Fruit fly (Drosophila melanogaster) whole organism, wandering third instar larva: Measurements from ENCODE around the gene CG42538.

Source experiments
- CG32264 ChIP-seq: fragments of 200-800 bp; sonication (Bioruptor generic); optimal IDR thresholded peaks from 2 replicates; lab custom pipeline; 2016; ENCODE audit warnings: missing biosample characterization, missing genetic modification characterization
- CG9705 ChIP-seq: fragments of 200-800 bp; sonication (Bioruptor generic); optimal IDR thresholded peaks from 2 replicates; lab custom pipeline; 2018; ENCODE audit warnings: missing biosample characterization, mild to moderate bottlenecking, missing genetic modification characterization
- HLH106 ChIP-seq: fragments of 200-800 bp; optimal IDR thresholded peaks from 3 replicates; lab custom pipeline; 2019; ENCODE audit warnings: missing biosample characterization, mild to moderate bottlenecking, missing genetic modification characterization, moderate library complexity
- Hr78 ChIP-seq: fragments of >200 bp; optimal IDR thresholded peaks from 2 replicates; lab custom pipeline; 2017; ENCODE audit warnings: missing biosample characterization, missing genetic modification characterization
- Hr83 ChIP-seq: fragments of 200-300 bp; sonication (Bioruptor generic); optimal IDR thresholded peaks from 2 replicates; lab custom pipeline; 2016; ENCODE audit warnings: missing biosample characterization, mild to moderate bottlenecking, missing genetic modification characterization, moderate library complexity; ENCODE audit not compliant: poor library complexity, severe bottlenecking
- Jra ChIP-seq: sonication (Bioruptor generic); optimal IDR thresholded peaks from 2 replicates; lab custom pipeline; 2016; ENCODE audit warnings: missing biosample characterization, missing genetic modification characterization
- Mio ChIP-seq: sonication (Bioruptor generic); optimal IDR thresholded peaks from 2 replicates; lab custom pipeline; 2016; ENCODE audit warnings: missing biosample characterization, missing genetic modification characterization
- Myc ChIP-seq: fragments of >200 bp; optimal IDR thresholded peaks from 2 replicates; lab custom pipeline; 2017
- N ChIP-seq: fragments of >200 bp; optimal IDR thresholded peaks from 2 replicates; lab custom pipeline; 2018; ENCODE audit warnings: missing biosample characterization, missing external identifiers, missing genetic modification characterization
- OdsH ChIP-seq: fragments of 200-800 bp; sonication (Bioruptor generic); optimal IDR thresholded peaks from 2 replicates; lab custom pipeline; 2016; ENCODE audit warnings: missing biosample characterization, mild to moderate bottlenecking, missing genetic modification characterization
- Rel ChIP-seq, 2 experiments: fragments of 200-800 bp; sonication (Bioruptor generic) in 1 of 2; optimal IDR thresholded peaks; 2 replicates in 1 of 2; 3 replicates in 1 of 2; lab custom pipeline; 2016 to 2019; ENCODE audit warnings: mild to moderate bottlenecking in 2 of 2, missing biosample characterization in 2 of 2, missing genetic modification characterization in 2 of 2, moderate library complexity in 1 of 2
- Sp1 ChIP-seq: fragments of 200-800 bp; sonication (Bioruptor generic); optimal IDR thresholded peaks from 3 replicates; lab custom pipeline; 2019; ENCODE audit warnings: missing biosample characterization, mild to moderate bottlenecking, missing genetic modification characterization, moderate library complexity
- Vsx2 ChIP-seq: fragments of 200-300, 225-300 bp; sonication (Bioruptor generic); optimal IDR thresholded peaks from 2 replicates; lab custom pipeline; 2018; ENCODE audit warnings: missing biosample characterization, missing genetic modification characterization; ENCODE audit not compliant: partially characterized antibody
- dl ChIP-seq, 2 experiments: fragments of 175-275, 200-275 bp in 1 of 2; fragments of 200-275 bp in 1 of 2; sonication (Bioruptor generic); optimal IDR thresholded peaks; lab custom pipeline; 2018; ENCODE audit warnings: mild to moderate bottlenecking in 2 of 2, missing biosample characterization in 2 of 2, missing genetic modification characterization in 2 of 2, moderate library complexity in 2 of 2; ENCODE audit not compliant: partially characterized antibody in 2 of 2, insufficient read depth in 1 of 2
- dmrt93B ChIP-seq: fragments of 200-800 bp; sonication (Bioruptor generic); optimal IDR thresholded peaks from 2 replicates; lab custom pipeline; 2018; ENCODE audit warnings: missing biosample characterization, mild to moderate bottlenecking, missing genetic modification characterization
- dsf ChIP-seq: sonication (Bioruptor generic); optimal IDR thresholded peaks from 2 replicates; lab custom pipeline; 2016; ENCODE audit warnings: missing biosample characterization, missing genetic modification characterization, borderline replicate concordance
- foxo ChIP-seq, 2 experiments: fragments of 200-800 bp; sonication (Bioruptor generic); optimal IDR thresholded peaks; 2 replicates in 1 of 2; 3 replicates in 1 of 2; lab custom pipeline; 2016 to 2017; ENCODE audit warnings: missing biosample characterization in 2 of 2, missing genetic modification characterization in 2 of 2
- fru ChIP-seq: fragments of 200-800 bp; sonication (Bioruptor generic); optimal IDR thresholded peaks from 3 replicates; lab custom pipeline; 2016; ENCODE audit warnings: missing biosample characterization, mild to moderate bottlenecking, missing genetic modification characterization
- jim ChIP-seq: fragments of 175-275, 200-325 bp; sonication (Bioruptor generic); optimal IDR thresholded peaks from 2 replicates; lab custom pipeline; 2016; ENCODE audit warnings: missing biosample characterization, mild to moderate bottlenecking, missing genetic modification characterization
- lola ChIP-seq: fragments of >200 bp; optimal IDR thresholded peaks from 2 replicates; lab custom pipeline; 2017; ENCODE audit warnings: missing biosample characterization, missing genetic modification characterization
- pan ChIP-seq: fragments of >200 bp; optimal IDR thresholded peaks from 2 replicates; lab custom pipeline; 2017
- psq ChIP-seq: fragments of 200-800 bp; sonication (Bioruptor generic); optimal IDR thresholded peaks from 3 replicates; lab custom pipeline; 2017; ENCODE audit warnings: missing biosample characterization, mild to moderate bottlenecking, missing genetic modification characterization, moderate library complexity
- sage ChIP-seq: fragments of 200-800 bp; sonication (Bioruptor generic); optimal IDR thresholded peaks from 2 replicates; lab custom pipeline; 2016; ENCODE audit warnings: missing biosample characterization, mild to moderate bottlenecking, missing genetic modification characterization
- tai ChIP-seq: sonication (Bioruptor generic); optimal IDR thresholded peaks from 2 replicates; lab custom pipeline; 2016; ENCODE audit warnings: missing biosample characterization, missing genetic modification characterization

Gene CG42538

DNA sequence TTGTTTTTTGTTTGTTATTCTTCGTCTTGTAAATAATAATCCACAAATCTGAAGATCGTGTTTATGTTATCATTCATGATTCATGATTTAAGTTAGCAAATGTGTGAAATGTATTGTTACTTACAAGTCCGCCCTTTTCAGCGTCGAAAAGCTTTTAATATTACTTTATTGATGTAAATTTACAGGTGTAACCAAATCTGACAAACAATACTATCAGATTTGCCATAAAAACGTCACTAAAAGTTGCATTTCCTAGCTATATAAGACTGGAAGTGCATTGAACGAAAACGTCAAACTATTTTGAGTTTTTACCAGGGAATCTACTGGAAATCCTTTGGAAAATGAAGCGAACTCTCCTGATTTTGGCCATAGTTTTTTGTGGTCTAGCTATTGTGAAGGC lies 47.9 kb downstream of the CG42538 start, which contains the start of gene CG33258:
TSS of gene CG33258 (plus strand) at position 301 of the 400 bp plus-strand sequence.
- TF ChIP-seq Rel (GFP tag; optimal IDR thresholded peaks at IDR 0.05; lab: Kevin White, UChicago) (no peak), Rel (tag; optimal IDR thresholded peaks at IDR 0.05; lab: Kevin White, UChicago) (no peak), lola (GFP tag; lab: Kevin White, UChicago) (no peak), pan (lab: Kevin White, UChicago) (no peak), CG9705 (no peak), OdsH (GFP tag; lab: Kevin White, UChicago) (no peak), N (GFP tag; lab: Kevin White, UChicago) (no peak), psq (GFP tag; lab: Kevin White, UChicago) (no peak), Myc (no peak), fru (no peak), tai (no peak)
- TF ChIP-seq, all 38 proteins: peak for 0

DNA sequence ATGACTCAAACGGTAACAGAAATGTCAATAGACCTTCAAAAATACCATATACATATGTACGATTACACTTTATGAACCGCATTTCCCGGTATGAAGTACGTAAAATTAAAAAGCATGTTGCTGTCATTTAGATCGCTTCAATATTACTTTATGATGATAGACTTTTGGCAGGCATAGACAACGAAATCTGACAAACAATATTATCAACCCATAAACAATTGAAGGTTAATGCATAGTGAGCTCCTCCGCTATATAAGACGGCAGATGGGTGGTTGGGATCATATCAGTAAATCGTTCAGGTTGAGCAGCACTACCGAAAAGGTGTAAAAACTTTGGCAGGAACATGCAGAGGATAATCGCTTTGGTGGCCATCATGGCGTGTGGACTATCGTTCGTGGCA lies 49.4 kb downstream of the CG42538 start, which contains the start of gene CG13075:
TSS of gene CG13075 (plus strand) at position 301 of the 400 bp plus-strand sequence.
- TF ChIP-seq Mio (no peak), tai (no peak), dsf (no peak), Hr83 (GFP tag; lab: Kevin White, UChicago) (no peak), dl (GFP tag; optimal IDR thresholded peaks at IDR 0.05; lab: Kevin White, UChicago; ENCODE audit: insufficient read depth in 1 of 2, partially characterized antibody in 2 of 2) (no peak), Vsx2 (GFP tag; lab: Kevin White, UChicago) (no peak), CG32264 (GFP tag; lab: Kevin White, UChicago) (no peak), Hr78 (GFP tag; lab: Kevin White, UChicago) (no peak), Myc (no peak), lola (GFP tag; lab: Kevin White, UChicago) (no peak), psq (GFP tag; lab: Kevin White, UChicago) (no peak), jim (GFP tag; lab: Kevin White, UChicago) (no peak), CG9705 (no peak), HLH106 (tag; lab: Kevin White, UChicago) (no peak), Sp1 (GFP tag; lab: Kevin White, UChicago) (no peak), sage (GFP tag; lab: Kevin White, UChicago) (no peak), dmrt93B (GFP tag; lab: Kevin White, UChicago) (no peak), OdsH (GFP tag; lab: Kevin White, UChicago) (no peak), foxo (GFP tag; optimal IDR thresholded peaks at IDR 0.05; lab: Kevin White, UChicago) (no peak), Jra (no peak)
